Worm (Caenorhabditis elegans) whole organism, L3 larva: ENCODE data around the gene abts-4.

Experiments used
- egl-27 ChIP-seq: sonication (generic microtip); optimal IDR thresholded peaks from 4 replicates; lab custom pipeline; 2017; ENCODE audit warnings: missing biosample characterization, missing genetic modification reagents, missing genetic modification characterization
- elt-1 ChIP-seq: fragments of 150-350 bp; optimal IDR thresholded peaks from 2 replicates; lab custom pipeline; 2014; ENCODE audit warnings: missing biosample characterization, missing genetic modification characterization
- eor-1 ChIP-seq, 2 experiments: fragments of 150-350 bp; optimal IDR thresholded peaks; 2 replicates each; lab custom pipeline; 2014 to 2018; ENCODE audit warnings: missing biosample characterization in 2 of 2, missing genetic modification characterization in 2 of 2
- fos-1 ChIP-seq: fragments of 150-350 bp; optimal IDR thresholded peaks from 2 replicates; lab custom pipeline; 2014; ENCODE audit warnings: missing biosample characterization, missing genetic modification characterization
- mml-1 ChIP-seq: fragments of 150-350 bp; sonication (generic microtip); optimal IDR thresholded peaks from 3 replicates; lab custom pipeline; 2014; ENCODE audit warnings: missing biosample characterization, missing genetic modification characterization
- nhr-12 ChIP-seq: fragments of 150-350 bp; optimal IDR thresholded peaks from 2 replicates; lab custom pipeline; 2014; ENCODE audit warnings: missing biosample characterization, missing genetic modification characterization
- nhr-23 ChIP-seq: fragments of 150-350 bp; optimal IDR thresholded peaks from 2 replicates; lab custom pipeline; 2014; ENCODE audit warnings: missing biosample characterization, missing genetic modification reagents, missing genetic modification characterization
- nhr-43 ChIP-seq: sonication (generic microtip); optimal IDR thresholded peaks from 2 replicates; lab custom pipeline; 2016; ENCODE audit warnings: mild to moderate bottlenecking, missing genetic modification characterization, missing compliant biosample characterization; ENCODE audit not compliant: poor library complexity, severe bottlenecking
- nhr-77 ChIP-seq: fragments of 150-350 bp; optimal IDR thresholded peaks from 2 replicates; lab custom pipeline; 2014; ENCODE audit warnings: missing biosample characterization, missing genetic modification characterization
- skn-1 ChIP-seq: fragments of 150-350 bp; optimal IDR thresholded peaks from 2 replicates; lab custom pipeline; 2014; ENCODE audit warnings: missing biosample characterization, missing genetic modification characterization

- TF ChIP-seq egl-27 (tag; lab: Kevin White, UChicago) (no peak), skn-1 (tag; lab: Kevin White, UChicago) (no peak), nhr-77 (tag; lab: Kevin White, UChicago) (no peak), nhr-12 (tag; lab: Kevin White, UChicago) (no peak), eor-1 (tag; optimal IDR thresholded peaks at IDR 0.05; lab: Kevin White, UChicago) (no peak), fos-1 (no peak), mml-1 (tag; lab: Kevin White, UChicago) (no peak), nhr-43 (tag; lab: Kevin White, UChicago) (peak; percentile 76), elt-1 (tag; lab: Kevin White, UChicago) (no peak), nhr-23 (peak; percentile 22)
Observed at ce11 chrX:6735494-6735893, 26.0 kb downstream of the abts-4 start.
